Worm (Caenorhabditis elegans): ENCODE data around the gene pph-2.
"Not testable (repeated sequence)": the region's sequence is repeated elsewhere in the genome, so short reads cannot be mapped to it uniquely, and the experiment has no call there.

Gene pph-2

ce11 chrIV:11842121-11842520 is 35.5 kb downstream of the pph-2 start, which contains the start of gene F38H4.3:
Gene F38H4.3 (plus strand): TSS chrIV:11842421.
- TF ChIP-seq flh-1 (GFP tag; optimal IDR thresholded peaks at IDR 0.05) = no peak
- no peak for TF ChIP-seq zip-8 (tag; optimal IDR thresholded peaks at IDR 0.05)
- TF ChIP-seq nhr-12 (tag; optimal IDR thresholded peaks at IDR 0.05) = no peak
- TF ChIP-seq ztf-11 (tag; optimal IDR thresholded peaks at IDR 0.05) = no peak
- no peak for TF ChIP-seq ces-1 (GFP tag; optimal IDR thresholded peaks at IDR 0.05)
- no peak for TF ChIP-seq bed-3 (GFP tag; optimal IDR thresholded peaks at IDR 0.05)
- TF ChIP-seq snpc-4 (tag; optimal IDR thresholded peaks at IDR 0.05) = no peak
- no peak for TF ChIP-seq blmp-1 (tag; optimal IDR thresholded peaks at IDR 0.05)
- no peak for TF ChIP-seq ceh-39 (tag; optimal IDR thresholded peaks at IDR 0.05)
- no peak for TF ChIP-seq mab-5 (tag; optimal IDR thresholded peaks at IDR 0.05)
- TF ChIP-seq elt-1 (tag; optimal IDR thresholded peaks at IDR 0.05; ENCODE audit: borderline replicate concordance, insufficient read depth) = no peak
- no peak for TF ChIP-seq elt-3 (tag; optimal IDR thresholded peaks at IDR 0.05)
- no peak for TF ChIP-seq M03D4.4 (tag; optimal IDR thresholded peaks at IDR 0.05)
- no peak for TF ChIP-seq nhr-2 (tag; optimal IDR thresholded peaks at IDR 0.05)
- no peak for TF ChIP-seq sem-2 (GFP tag; optimal IDR thresholded peaks at IDR 0.05)
- no peak for TF ChIP-seq cnd-1 (tag; optimal IDR thresholded peaks at IDR 0.05)
- TF ChIP-seq unc-120 (tag; optimal IDR thresholded peaks at IDR 0.05; ENCODE audit: poor library complexity, severe bottlenecking) = no peak

- no peak for TF ChIP-seq cnd-1 (tag; optimal IDR thresholded peaks at IDR 0.05)
- no peak for TF ChIP-seq mep-1 (tag; optimal IDR thresholded peaks at IDR 0.05)
- no peak for TF ChIP-seq ceh-39 (tag; optimal IDR thresholded peaks at IDR 0.05)
- TF ChIP-seq blmp-1 (tag; optimal IDR thresholded peaks at IDR 0.05) = no peak
- TF ChIP-seq ces-1 (GFP tag; optimal IDR thresholded peaks at IDR 0.05) = no peak
- no peak for TF ChIP-seq nhr-28 (tag; optimal IDR thresholded peaks at IDR 0.05)
- TF ChIP-seq ceh-83 (GFP tag; optimal IDR thresholded peaks at IDR 0.05) = no peak
- no peak for TF ChIP-seq ztf-11 (tag; optimal IDR thresholded peaks at IDR 0.05)
Measured at ce11 chrIV:11838657-11839056, 38.9 kb downstream of the pph-2 start, which contains the start of gene fbxb-3. Gene fbxb-3 (plus strand): TSS chrIV:11838957.

DNA sequence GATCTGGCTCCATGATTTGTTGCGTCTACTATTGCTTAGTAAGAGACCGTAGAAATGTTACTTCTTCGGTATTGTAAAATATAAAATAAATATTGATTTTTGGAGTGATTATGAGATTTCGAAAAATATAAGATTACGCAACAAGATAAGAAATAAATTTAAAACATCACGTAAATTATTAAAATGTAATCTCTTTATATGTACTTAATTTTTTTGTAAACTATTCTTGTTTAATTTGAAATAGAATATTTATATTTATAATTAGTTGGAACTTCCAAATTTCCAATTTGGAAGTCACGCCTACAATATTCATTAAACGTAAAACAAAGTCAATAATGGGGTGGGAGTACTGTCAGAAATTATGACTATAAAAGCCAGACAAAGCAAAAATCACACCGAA is 44.1 kb downstream of the pph-2 start, which contains the start of gene M117.4:
Gene M117.4 (minus strand): TSS at position 101 of the 400 bp plus-strand sequence.
- TF ChIP-seq ztf-11 (tag; optimal IDR thresholded peaks at IDR 0.05) (no peak), zip-8 (tag; optimal IDR thresholded peaks at IDR 0.05) (peak; percentile 51)

- not testable (repeated sequence) for TF ChIP-seq unc-62 (GFP tag; optimal IDR thresholded peaks at IDR 0.05); nhr-237 (tag; optimal IDR thresholded peaks at IDR 0.05); ztf-11 (tag; optimal IDR thresholded peaks at IDR 0.05)
Measured at ce11 chrIV:11828012-11828411, 49.6 kb downstream of the pph-2 start, which contains the start of gene M117.6. Gene M117.6 (minus strand): TSS chrIV:11828112.
